Worm (Caenorhabditis elegans) whole organism, L2 larva: ENCODE measurements around the gene islo-1.

ENCODE experiments used
- blmp-1 ChIP-seq: sonication (generic microtip); optimal IDR thresholded peaks from 2 replicates; lab custom pipeline; 2017; ENCODE audit warnings: missing genetic modification characterization, mild to moderate bottlenecking, missing compliant biosample characterization, antibody characterized with exemption, moderate library complexity; ENCODE audit not compliant: insufficient read depth
- ceh-82 ChIP-seq: fragments of 150-350 bp; optimal IDR thresholded peaks from 2 replicates; lab custom pipeline; 2014; ENCODE audit warnings: missing biosample characterization, missing genetic modification characterization
- elt-3 ChIP-seq: sonication (generic microtip); optimal IDR thresholded peaks from 2 replicates; lab custom pipeline; 2017; ENCODE audit warnings: missing biosample characterization, missing genetic modification characterization
- mab-5 ChIP-seq: fragments of 150-350 bp; optimal IDR thresholded peaks from 2 replicates; lab custom pipeline; 2014; ENCODE audit warnings: missing biosample characterization, missing genetic modification characterization
- nhr-12 ChIP-seq: fragments of 150-350 bp; optimal IDR thresholded peaks from 2 replicates; lab custom pipeline; 2014; ENCODE audit warnings: missing biosample characterization, missing genetic modification characterization
- nhr-21 ChIP-seq: fragments of 150-350 bp; optimal IDR thresholded peaks from 2 replicates; lab custom pipeline; 2014; ENCODE audit warnings: missing biosample characterization, missing genetic modification characterization
- nhr-23 ChIP-seq: fragments of 150-350 bp; optimal IDR thresholded peaks from 2 replicates; lab custom pipeline; 2014; ENCODE audit warnings: missing biosample characterization, missing genetic modification reagents, missing genetic modification characterization
- sma-9 ChIP-seq, 2 experiments: fragments of 150-350 bp in 1 of 2; sonication (generic microtip) in 1 of 2; optimal IDR thresholded peaks; 2 replicates each; lab custom pipeline; 2014 to 2016; ENCODE audit warnings: missing genetic modification characterization in 2 of 2, mild to moderate bottlenecking in 1 of 2, missing biosample characterization in 1 of 2, missing compliant biosample characterization in 1 of 2, missing genetic modification reagents in 1 of 2, moderate library complexity in 1 of 2
- snpc-4 ChIP-seq: fragments of 150-350 bp; optimal IDR thresholded peaks from 2 replicates; lab custom pipeline; 2014; ENCODE audit warnings: missing biosample characterization, missing genetic modification characterization

DNA sequence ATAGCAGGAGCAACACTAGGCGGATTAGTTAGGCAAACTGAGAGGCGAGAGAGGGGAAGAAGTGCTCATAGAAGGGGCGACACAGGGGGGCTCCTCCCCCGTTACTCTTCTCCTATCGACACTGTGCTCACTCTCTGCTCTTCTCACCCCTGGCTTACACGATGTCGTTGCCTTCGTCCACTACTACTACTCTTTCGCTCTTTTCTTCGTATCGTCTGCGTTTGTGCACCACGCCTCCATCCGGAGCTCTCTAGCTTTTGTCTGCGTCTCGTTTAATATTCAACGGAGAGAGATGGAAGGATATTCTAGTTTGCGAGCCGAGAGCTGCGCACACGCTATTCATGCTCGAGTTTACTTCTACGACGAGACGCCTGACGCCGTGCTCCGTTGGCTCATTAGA lies 47.1 kb downstream of the islo-1 start:
- TF ChIP-seq blmp-1 (tag; lab: Kevin White, UChicago) (no peak), snpc-4 (no peak), nhr-12 (tag; lab: Kevin White, UChicago) (no peak), sma-9 (GFP tag; optimal IDR thresholded peaks at IDR 0.05; lab: Kevin White, UChicago) (peak; percentile 61), sma-9 (tag; optimal IDR thresholded peaks at IDR 0.05; lab: Kevin White, UChicago) (no peak), elt-3 (tag; lab: Kevin White, UChicago) (no peak), nhr-21 (no peak), mab-5 (tag; lab: Kevin White, UChicago) (no peak), nhr-23 (tag; lab: Kevin White, UChicago) (no peak), ceh-82 (tag; lab: Kevin White, UChicago) (no peak)
